Fruit fly (Drosophila melanogaster) whole organism, adult: ENCODE measurements around the gene CG8958.

Experiments used
- CG14711 ChIP-seq: fragments of 200-800 bp; sonication (Bioruptor generic); optimal IDR thresholded peaks from 2 replicates; lab custom pipeline; 2018; ENCODE audit warnings: missing biosample characterization, mild to moderate bottlenecking, missing genetic modification characterization, moderate library complexity
- CG1620 ChIP-seq: fragments of 200-800 bp; sonication (Bioruptor generic); optimal IDR thresholded peaks from 2 replicates; lab custom pipeline; 2016; ENCODE audit warnings: missing biosample characterization, missing genetic modification characterization
- Clk ChIP-seq: fragments of 200-800 bp; sonication (Bioruptor generic); optimal IDR thresholded peaks from 2 replicates; lab custom pipeline; 2017; ENCODE audit warnings: missing biosample characterization, missing genetic modification characterization
- Crg-1 ChIP-seq: fragments of 200-800 bp; sonication (Bioruptor generic); optimal IDR thresholded peaks from 2 replicates; lab custom pipeline; 2016; ENCODE audit warnings: missing biosample characterization, missing genetic modification characterization
- Mnt ChIP-seq: fragments of 200-800 bp; sonication (Bioruptor generic); optimal IDR thresholded peaks from 2 replicates; lab custom pipeline; 2016; ENCODE audit warnings: missing biosample characterization, mild to moderate bottlenecking, missing genetic modification characterization
- kay ChIP-seq: fragments of 200-800 bp; sonication (Bioruptor generic); peaks from one replicate; lab custom pipeline; 2016; ENCODE audit warnings: missing biosample characterization, missing genetic modification characterization, borderline replicate concordance

DNA sequence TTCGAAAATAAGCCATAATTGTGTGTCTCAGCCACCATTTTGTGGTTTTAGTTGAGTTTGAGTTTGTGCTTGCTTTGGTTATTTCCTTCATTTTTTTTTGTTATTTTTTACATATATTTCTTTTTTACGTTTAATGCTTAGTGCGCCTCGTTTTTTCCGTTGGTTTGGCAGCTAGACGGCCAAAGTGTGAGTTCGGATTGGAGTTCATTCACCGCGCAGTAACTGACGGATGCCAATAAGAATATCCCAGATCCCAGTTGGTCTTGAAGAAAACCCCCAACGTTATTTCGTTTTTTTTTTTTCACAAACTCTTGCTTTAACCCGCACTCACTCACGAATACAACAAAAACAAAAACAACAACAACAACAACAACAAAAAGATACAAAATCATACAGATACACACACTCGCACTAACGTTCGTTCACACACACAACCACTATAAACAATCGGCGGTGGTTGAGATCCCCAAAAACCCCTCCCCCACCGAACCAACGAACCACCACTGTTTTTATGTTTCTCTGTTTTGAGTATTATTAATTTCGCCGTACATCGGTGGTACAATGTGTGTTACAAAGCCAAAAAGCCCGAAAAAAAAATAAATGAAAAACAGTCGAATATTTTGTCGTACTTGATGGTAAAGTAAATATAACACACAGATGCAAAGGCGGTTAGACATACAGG lies 21.2 kb downstream of the CG8958 start:
- TF ChIP-seq CG14711 (tag; lab: Kevin White, UChicago), result no peak
- TF ChIP-seq Clk (GFP tag; lab: Kevin White, UChicago), result no peak
- no peak for TF ChIP-seq CG1620 (GFP tag; lab: Kevin White, UChicago)
- TF ChIP-seq Crg-1 (GFP tag; lab: Kevin White, UChicago), result no peak
- no peak for TF ChIP-seq Mnt (GFP tag; lab: Kevin White, UChicago)
- no peak for TF ChIP-seq kay
